Worm (Caenorhabditis elegans) whole organism, L3 larva: ENCODE results near the gene C07D10.6.

Experiments used
- R02D3.7 ChIP-seq: fragments of 150-350 bp; optimal IDR thresholded peaks from 2 replicates; lab custom pipeline; 2014; ENCODE audit warnings: missing biosample characterization, missing genetic modification characterization
- aly-2 ChIP-seq: fragments of 150-350 bp; optimal IDR thresholded peaks from 2 replicates; lab custom pipeline; 2014; ENCODE audit warnings: missing biosample characterization, missing genetic modification characterization
- ama-1 ChIP-seq: fragments of 150-350 bp; optimal IDR thresholded peaks from 2 replicates; lab custom pipeline; 2018
- ceh-16 ChIP-seq: sonication (generic microtip); optimal IDR thresholded peaks from 2 replicates; lab custom pipeline; 2017; ENCODE audit warnings: missing biosample characterization, missing genetic modification characterization
- ceh-28 ChIP-seq: fragments of 150-350 bp; optimal IDR thresholded peaks from 2 replicates; lab custom pipeline; 2014; ENCODE audit warnings: missing biosample characterization, missing genetic modification reagents, missing genetic modification characterization
- egl-27 ChIP-seq: sonication (generic microtip); optimal IDR thresholded peaks from 4 replicates; lab custom pipeline; 2017; ENCODE audit warnings: missing biosample characterization, missing genetic modification reagents, missing genetic modification characterization
- egl-5 ChIP-seq: fragments of 150-350 bp; optimal IDR thresholded peaks from 2 replicates; lab custom pipeline; 2017; ENCODE audit warnings: missing biosample characterization, missing genetic modification reagents, missing genetic modification characterization, inconsistent platforms
- elt-1 ChIP-seq: fragments of 150-350 bp; optimal IDR thresholded peaks from 2 replicates; lab custom pipeline; 2014; ENCODE audit warnings: missing biosample characterization, missing genetic modification characterization
- elt-2 ChIP-seq: sonication (generic microtip); optimal IDR thresholded peaks from 2 replicates; lab custom pipeline; 2016; ENCODE audit warnings: missing genetic modification reagents, mild to moderate bottlenecking, missing genetic modification characterization, missing compliant biosample characterization
- elt-3 ChIP-seq, 3 experiments: fragments of 150-350 bp in 1 of 3; sonication (generic microtip) in 2 of 3; optimal IDR thresholded peaks; 2 replicates in 2 of 3; 4 replicates in 1 of 3; lab custom pipeline; 2014 to 2017; ENCODE audit warnings: missing biosample characterization in 3 of 3, missing genetic modification characterization in 3 of 3
- eor-1 ChIP-seq, 2 experiments: fragments of 150-350 bp; optimal IDR thresholded peaks; 2 replicates each; lab custom pipeline; 2014 to 2018; ENCODE audit warnings: missing biosample characterization in 2 of 2, missing genetic modification characterization in 2 of 2
- fkh-2 ChIP-seq: fragments of 150-350 bp; optimal IDR thresholded peaks from 2 replicates; lab custom pipeline; 2014; ENCODE audit warnings: missing biosample characterization, missing genetic modification reagents, missing genetic modification characterization
- fos-1 ChIP-seq: fragments of 150-350 bp; optimal IDR thresholded peaks from 2 replicates; lab custom pipeline; 2014; ENCODE audit warnings: missing biosample characterization, missing genetic modification characterization
- hmg-11 ChIP-seq: sonication (generic microtip); optimal IDR thresholded peaks from 2 replicates; lab custom pipeline; 2016; ENCODE audit warnings: missing genetic modification characterization, missing compliant biosample characterization
- jun-1 ChIP-seq: fragments of 150-350 bp; optimal IDR thresholded peaks from 2 replicates; lab custom pipeline; 2014; ENCODE audit warnings: missing biosample characterization, missing genetic modification reagents, missing genetic modification characterization
- lin-15B ChIP-seq: fragments of 150-350 bp; optimal IDR thresholded peaks from 2 replicates; lab custom pipeline; 2014; ENCODE audit warnings: missing biosample characterization, missing genetic modification characterization
- lin-39 ChIP-seq: fragments of 150-350 bp; optimal IDR thresholded peaks from 2 replicates; lab custom pipeline; 2018; ENCODE audit warnings: missing biosample characterization, missing genetic modification reagents, missing genetic modification characterization
- mdl-1 ChIP-seq: fragments of 150-350 bp; optimal IDR thresholded peaks from 2 replicates; lab custom pipeline; 2014; ENCODE audit warnings: missing biosample characterization, missing genetic modification characterization
- mml-1 ChIP-seq: fragments of 150-350 bp; sonication (generic microtip); optimal IDR thresholded peaks from 3 replicates; lab custom pipeline; 2014; ENCODE audit warnings: missing biosample characterization, missing genetic modification characterization
- nfya-1 ChIP-seq: sonication (generic microtip); optimal IDR thresholded peaks from 2 replicates; lab custom pipeline; 2017; ENCODE audit warnings: missing genetic modification characterization, mild to moderate bottlenecking, missing compliant biosample characterization, antibody characterized with exemption, moderate library complexity; ENCODE audit not compliant: insufficient read depth
- nhr-11 ChIP-seq: fragments of 150-350 bp; optimal IDR thresholded peaks from 2 replicates; lab custom pipeline; 2014; ENCODE audit warnings: missing biosample characterization, missing genetic modification characterization
- nhr-12 ChIP-seq: fragments of 150-350 bp; optimal IDR thresholded peaks from 2 replicates; lab custom pipeline; 2014; ENCODE audit warnings: missing biosample characterization, missing genetic modification characterization
- nhr-23 ChIP-seq: fragments of 150-350 bp; optimal IDR thresholded peaks from 2 replicates; lab custom pipeline; 2014; ENCODE audit warnings: missing biosample characterization, missing genetic modification reagents, missing genetic modification characterization
- nhr-25 ChIP-seq: sonication (generic microtip); optimal IDR thresholded peaks from 2 replicates; lab custom pipeline; 2017; ENCODE audit warnings: missing biosample characterization, missing genetic modification characterization
- nhr-28 ChIP-seq: fragments of 150-350 bp; optimal IDR thresholded peaks from 2 replicates; lab custom pipeline; 2014; ENCODE audit warnings: missing biosample characterization, missing genetic modification characterization
- nhr-43 ChIP-seq: sonication (generic microtip); optimal IDR thresholded peaks from 2 replicates; lab custom pipeline; 2016; ENCODE audit warnings: mild to moderate bottlenecking, missing genetic modification characterization, missing compliant biosample characterization; ENCODE audit not compliant: poor library complexity, severe bottlenecking
- nhr-77 ChIP-seq: fragments of 150-350 bp; optimal IDR thresholded peaks from 2 replicates; lab custom pipeline; 2014; ENCODE audit warnings: missing biosample characterization, missing genetic modification characterization
- pha-4 ChIP-seq: fragments of 150-350 bp; optimal IDR thresholded peaks from 2 replicates; lab custom pipeline; 2014; ENCODE audit warnings: missing biosample characterization, missing genetic modification reagents, missing genetic modification characterization
- pqm-1 ChIP-seq: fragments of 150-350 bp; optimal IDR thresholded peaks from 2 replicates; lab custom pipeline; 2017; ENCODE audit warnings: missing biosample characterization, missing genetic modification characterization, inconsistent platforms
- skn-1 ChIP-seq: fragments of 150-350 bp; optimal IDR thresholded peaks from 2 replicates; lab custom pipeline; 2014; ENCODE audit warnings: missing biosample characterization, missing genetic modification characterization
- snpc-4 ChIP-seq: fragments of 150-350 bp; optimal IDR thresholded peaks from 2 replicates; lab custom pipeline; 2014; ENCODE audit warnings: missing biosample characterization, missing genetic modification characterization
- tbx-2 ChIP-seq: sonication (generic microtip); optimal IDR thresholded peaks from 2 replicates; lab custom pipeline; 2016; ENCODE audit warnings: mild to moderate bottlenecking, missing genetic modification characterization, missing compliant biosample characterization
- unc-39 ChIP-seq: sonication (generic microtip); optimal IDR thresholded peaks from 4 replicates; lab custom pipeline; 2017; ENCODE audit warnings: missing biosample characterization, missing genetic modification characterization
- unc-62 ChIP-seq: fragments of 150-350 bp; sonication (generic microtip); optimal IDR thresholded peaks from 4 replicates; lab custom pipeline; 2014; ENCODE audit warnings: missing biosample characterization, missing genetic modification reagents, missing genetic modification characterization
- zag-1 ChIP-seq: fragments of 150-350 bp; optimal IDR thresholded peaks from 2 replicates; lab custom pipeline; 2014; ENCODE audit warnings: missing biosample characterization, missing genetic modification characterization
- ztf-11 ChIP-seq: fragments of 150-350 bp; optimal IDR thresholded peaks from 2 replicates; lab custom pipeline; 2014; ENCODE audit warnings: missing biosample characterization, missing genetic modification characterization

C07D10.6 gene

DNA sequence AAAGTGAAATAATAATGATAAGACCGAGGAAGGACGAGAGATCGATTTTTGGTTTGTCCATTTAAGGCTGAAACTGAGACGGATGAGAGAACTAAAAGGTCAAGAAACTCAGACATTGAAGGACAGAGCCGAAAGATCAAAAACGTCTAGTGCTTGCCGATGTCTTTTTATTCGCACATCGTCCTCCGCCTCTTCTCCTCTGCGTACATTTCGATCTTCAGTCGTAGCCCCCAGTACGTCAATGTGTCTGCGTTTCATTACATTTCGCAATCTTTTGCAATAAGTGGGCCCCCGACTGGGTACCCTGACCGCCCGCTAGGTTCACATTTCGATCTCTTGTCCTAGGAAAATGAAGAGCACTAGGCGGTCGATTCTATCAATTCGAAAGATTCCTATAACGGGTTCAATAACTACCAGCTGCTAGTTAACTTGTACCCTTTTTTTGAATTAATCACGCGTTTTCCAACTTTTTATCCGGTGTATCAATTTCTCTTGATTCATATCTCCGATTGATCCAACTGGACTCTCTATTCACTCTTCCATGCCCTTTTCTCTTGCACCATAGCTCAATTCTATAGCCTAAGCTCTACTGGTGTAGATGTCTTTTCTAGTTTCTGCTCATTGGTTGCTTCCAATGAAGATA, 13.1 kb downstream of the C07D10.6 start:
- TF ChIP-seq tbx-2 (no peak), jun-1 (tag; lab: Kevin White, UChicago) (peak; percentile 65), R02D3.7 (tag; lab: Kevin White, UChicago) (peak; percentile 48), egl-5 (tag; lab: Kevin White, UChicago) (peak; percentile 56), elt-1 (peak; percentile 21), nhr-11 (tag; lab: Kevin White, UChicago) (no peak), lin-39 (tag; lab: Kevin White, UChicago) (peak; percentile 63), unc-62 (peak; percentile 4), ztf-11 (tag; lab: Kevin White, UChicago) (no peak), elt-3 (tag; optimal IDR thresholded peaks at IDR 0.05; lab: Kevin White, UChicago) (peak in 2 of 3 experiments; percentile 45), nhr-23 (tag; lab: Kevin White, UChicago) (peak; percentile 54), lin-15B (peak; percentile 43), nhr-25 (tag; lab: Kevin White, UChicago) (peak; percentile 85), mml-1 (no peak), nhr-43 (tag; lab: Kevin White, UChicago) (peak; percentile 6), ceh-28 (tag; lab: Kevin White, UChicago) (peak; percentile 49), pqm-1 (tag; lab: Kevin White, UChicago) (peak; percentile 47), fos-1 (tag; lab: Kevin White, UChicago) (peak; percentile 42), snpc-4 (tag; lab: Kevin White, UChicago) (peak; percentile 8), ceh-16 (tag; lab: Kevin White, UChicago) (no peak), nhr-28 (tag; lab: Kevin White, UChicago) (no peak), fkh-2 (tag; lab: Kevin White, UChicago) (no peak), nhr-77 (tag; lab: Kevin White, UChicago) (no peak), skn-1 (no peak), nfya-1 (peak; percentile 66), egl-27 (tag; lab: Kevin White, UChicago) (no peak), elt-2 (peak; percentile 68), pha-4 (tag; lab: Kevin White, UChicago) (peak; percentile 49), hmg-11 (peak; percentile 87)

DNA sequence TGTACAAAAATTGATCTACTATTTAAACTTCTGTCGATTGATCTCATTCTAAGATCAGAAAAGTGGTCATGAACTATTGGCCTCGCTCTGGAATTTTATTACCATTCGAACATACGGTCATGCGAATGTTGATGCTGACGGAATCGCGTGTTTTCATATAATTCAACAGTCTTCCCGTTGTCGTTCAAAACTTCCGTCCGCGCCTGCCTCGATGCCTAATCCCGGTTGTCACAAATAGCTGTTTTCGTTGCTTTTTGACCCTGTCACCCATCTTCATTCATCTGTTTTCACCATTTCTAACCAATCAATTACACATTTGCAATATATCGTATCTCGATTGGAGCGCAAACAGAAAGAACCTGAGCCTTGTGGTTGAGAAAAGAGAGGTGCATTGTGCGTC, 14.3 kb downstream of the C07D10.6 start:
- TF ChIP-seq pha-4 (tag; lab: Kevin White, UChicago) = peak; percentile 16
- peak; percentile 24 for TF ChIP-seq nhr-23 (tag; lab: Kevin White, UChicago)
- TF ChIP-seq nhr-25 (tag; lab: Kevin White, UChicago) = peak; percentile 48
- TF ChIP-seq unc-39 (tag; lab: Kevin White, UChicago) = no peak
- peak; percentile 76 for TF ChIP-seq ama-1 (lab: Kevin White, UChicago)
- TF ChIP-seq, all 47 proteins: peak for 4

DNA sequence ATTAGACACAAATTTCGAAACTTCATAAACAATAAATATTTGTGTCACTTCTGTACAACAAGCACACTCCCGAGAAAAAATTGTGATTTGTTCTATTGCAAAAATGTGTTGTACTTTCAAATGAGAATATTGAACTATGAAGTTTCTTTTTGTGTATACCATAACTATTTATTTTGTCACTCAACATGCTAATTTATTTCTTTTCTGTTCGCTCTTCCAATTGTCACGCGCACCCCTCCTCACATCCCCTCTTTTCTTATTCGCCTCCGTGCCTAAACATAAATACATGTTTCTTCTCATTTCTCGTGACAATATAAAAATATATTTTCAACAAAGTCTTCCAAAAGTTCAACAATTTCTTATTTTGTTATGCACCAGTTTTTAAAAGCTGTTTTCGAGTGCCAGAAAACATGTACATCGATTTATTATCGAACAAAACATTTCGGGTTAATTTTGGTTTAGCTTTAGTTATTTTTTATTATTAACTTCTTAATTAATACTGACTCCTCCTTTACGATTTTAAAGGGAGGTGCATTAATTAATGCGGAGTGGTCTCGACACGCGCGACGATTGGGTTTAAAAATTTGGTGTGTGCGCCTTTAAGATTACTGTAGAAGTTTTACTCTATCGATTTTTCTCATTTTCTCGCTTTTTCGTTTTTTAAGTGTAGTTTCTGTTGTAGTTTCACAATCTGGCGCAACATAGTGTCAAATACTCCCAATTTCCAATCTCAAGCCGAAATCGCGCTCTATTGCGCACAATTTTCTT, 15.0 kb downstream of the C07D10.6 start:
- TF ChIP-seq zag-1 (tag; lab: Kevin White, UChicago) = no peak
- TF ChIP-seq elt-2 = peak; percentile 12
- TF ChIP-seq egl-5 (tag; lab: Kevin White, UChicago) = no peak
- TF ChIP-seq nhr-43 (tag; lab: Kevin White, UChicago) = no peak
- TF ChIP-seq mdl-1 (tag; lab: Kevin White, UChicago) = no peak
- no peak for TF ChIP-seq jun-1 (tag; lab: Kevin White, UChicago)
- no peak for TF ChIP-seq elt-1
- TF ChIP-seq nhr-25 (tag; lab: Kevin White, UChicago) = peak; percentile 28
- TF ChIP-seq snpc-4 (tag; lab: Kevin White, UChicago) = no peak
- TF ChIP-seq aly-2 (tag; lab: Kevin White, UChicago) = no peak
- TF ChIP-seq nhr-12 (tag; lab: Kevin White, UChicago) = no peak
- TF ChIP-seq eor-1 (tag; optimal IDR thresholded peaks at IDR 0.05; lab: Kevin White, UChicago) = no peak
- no peak for TF ChIP-seq fos-1 (tag; lab: Kevin White, UChicago)
